Worm (Caenorhabditis elegans) whole organism, L4 larva: ENCODE data around the gene epg-7.

ENCODE experiments used
- F10B5.3 ChIP-seq: sonication (generic microtip); optimal IDR thresholded peaks from 2 replicates; lab custom pipeline; 2016; ENCODE audit warnings: mild to moderate bottlenecking, missing genetic modification characterization, missing compliant biosample characterization
- F44E2.7 ChIP-seq: fragments of 200-800 bp; sonication (Bioruptor generic); IDR thresholded peaks from 2 replicates; pipeline ENCODE4 v2.1.2; 2022; ENCODE audit warnings: missing genetic modification characterization, missing compliant biosample characterization
- T20F7.1 ChIP-seq: fragments of 200-800 bp; sonication (Bioruptor generic); optimal IDR thresholded peaks from 2 replicates; lab custom pipeline; 2018; ENCODE audit warnings: mild to moderate bottlenecking, missing genetic modification characterization, missing compliant biosample characterization
- T26A8.4 ChIP-seq: fragments of 200-800 bp; sonication (Bioruptor generic); IDR thresholded peaks from 2 replicates; pipeline ENCODE4 v1.3.6; 2022; ENCODE audit warnings: missing genetic modification characterization, missing compliant biosample characterization
- Y48G9A.11 ChIP-seq: fragments of 200-800 bp; sonication (Bioruptor generic); IDR thresholded peaks from 2 replicates; pipeline ENCODE4 v1.3.6; 2022; ENCODE audit warnings: missing genetic modification reagents, missing genetic modification characterization, missing compliant biosample characterization
- ZK337.2 ChIP-seq: fragments of 200-800 bp; sonication (Bioruptor generic); IDR thresholded peaks from 2 replicates; pipeline ENCODE4 v1.3.6; 2022; ENCODE audit warnings: missing genetic modification reagents, missing genetic modification characterization, missing compliant biosample characterization
- aha-1 ChIP-seq: fragments of 150-350 bp; peaks from one replicate; lab custom pipeline; 2014; ENCODE audit warnings: missing biosample characterization, missing genetic modification characterization
- aly-2 ChIP-seq: sonication (generic microtip); optimal IDR thresholded peaks from 2 replicates; lab custom pipeline; 2018; ENCODE audit warnings: missing biosample characterization, missing genetic modification characterization
- ama-1 ChIP-seq: fragments of 150-350 bp; optimal IDR thresholded peaks from 2 replicates; lab custom pipeline; 2014; ENCODE audit warnings: inconsistent platforms, mixed read lengths
- attf-4 ChIP-seq: sonication (generic microtip); optimal IDR thresholded peaks from 3 replicates; lab custom pipeline; 2017; ENCODE audit warnings: missing biosample characterization, missing genetic modification characterization
- ceh-28 ChIP-seq: fragments of 150-350 bp; optimal IDR thresholded peaks from 2 replicates; lab custom pipeline; 2014; ENCODE audit warnings: missing biosample characterization, missing genetic modification reagents, missing genetic modification characterization
- ceh-32 ChIP-seq: sonication (generic microtip); optimal IDR thresholded peaks from 2 replicates; lab custom pipeline; 2016; ENCODE audit warnings: mild to moderate bottlenecking, missing genetic modification characterization, missing compliant biosample characterization; ENCODE audit not compliant: poor library complexity
- daf-16 ChIP-seq, 3 experiments: sonication (generic microtip); optimal IDR thresholded peaks; 2 replicates each; lab custom pipeline; 2016 to 2017; ENCODE audit warnings: missing genetic modification characterization in 3 of 3, missing genetic modification reagents in 3 of 3, mild to moderate bottlenecking in 2 of 3, missing compliant biosample characterization in 2 of 3, missing biosample characterization in 1 of 3, moderate library complexity in 1 of 3
- daf-8 ChIP-seq: fragments of 200-800 bp; sonication (Bioruptor generic); IDR thresholded peaks from 2 replicates; pipeline ENCODE4 v1.3.6; 2022; ENCODE audit warnings: missing genetic modification characterization, missing compliant biosample characterization
- dmd-6 ChIP-seq: fragments of 200-800 bp; sonication (Bioruptor generic); IDR thresholded peaks from 2 replicates; pipeline ENCODE4 v1.3.6; 2022; ENCODE audit warnings: missing genetic modification reagents, missing genetic modification characterization, missing compliant biosample characterization
- duxl-1 ChIP-seq: sonication (generic microtip); optimal IDR thresholded peaks from 2 replicates; lab custom pipeline; 2016; ENCODE audit warnings: mild to moderate bottlenecking, missing genetic modification characterization, moderate library complexity, missing compliant biosample characterization; ENCODE audit not compliant: poor library complexity
- dve-1 ChIP-seq: sonication (generic microtip); optimal IDR thresholded peaks from 2 replicates; lab custom pipeline; 2017; ENCODE audit warnings: antibody characterized with exemption, mild to moderate bottlenecking, missing genetic modification characterization, missing compliant biosample characterization; ENCODE audit not compliant: insufficient read depth
- hlh-11 ChIP-seq: fragments of 200-800 bp; sonication (Bioruptor generic); optimal IDR thresholded peaks from 2 replicates; lab custom pipeline; 2018; ENCODE audit warnings: mild to moderate bottlenecking, missing genetic modification characterization, missing compliant biosample characterization
- hlh-30 ChIP-seq: sonication (generic microtip); optimal IDR thresholded peaks from 2 replicates; lab custom pipeline; 2017; ENCODE audit warnings: antibody characterized with exemption, mild to moderate bottlenecking, missing genetic modification characterization, missing compliant biosample characterization; ENCODE audit not compliant: insufficient read depth
- lin-1 ChIP-seq: fragments of 200-800 bp; sonication (Bioruptor generic); IDR thresholded peaks from 2 replicates; pipeline ENCODE4 v1.3.6; 2022; ENCODE audit warnings: missing genetic modification reagents, missing genetic modification characterization, missing compliant biosample characterization
- lin-15B ChIP-seq: fragments of 150-350 bp; sonication (generic microtip); optimal IDR thresholded peaks from 3 replicates; lab custom pipeline; 2014; ENCODE audit warnings: missing biosample characterization, missing genetic modification characterization
- madf-5 ChIP-seq, 2 experiments: fragments of 200-800 bp; sonication (Bioruptor generic); IDR thresholded peaks; 2 replicates each; pipeline ENCODE4 v1.3.6; 2022; ENCODE audit warnings: missing compliant biosample characterization in 2 of 2, missing genetic modification characterization in 2 of 2
- madf-9 ChIP-seq: fragments of 200-800 bp; sonication (Bioruptor generic); conservative IDR thresholded peaks from 2 replicates; pipeline ENCODE4 v1.3.6; 2022; ENCODE audit warnings: missing genetic modification reagents, missing genetic modification characterization, missing compliant biosample characterization
- mdl-1 ChIP-seq, 2 experiments: fragments of 150-350 bp in 1 of 2; sonication (generic microtip) in 1 of 2; optimal IDR thresholded peaks; 2 replicates each; lab custom pipeline; 2014 to 2017; ENCODE audit warnings: missing biosample characterization in 2 of 2, missing genetic modification characterization in 2 of 2
- mep-1 ChIP-seq: fragments of 150-350 bp; sonication (generic microtip); optimal IDR thresholded peaks from 3 replicates; lab custom pipeline; 2014; ENCODE audit warnings: missing biosample characterization, missing genetic modification characterization
- mes-2 ChIP-seq: sonication (generic microtip); optimal IDR thresholded peaks from 2 replicates; lab custom pipeline; 2016; ENCODE audit warnings: missing genotype, mild to moderate bottlenecking, missing genetic modification characterization, missing compliant biosample characterization; ENCODE audit not compliant: poor library complexity, severe bottlenecking
- mxl-3 ChIP-seq: fragments of 200-800 bp; sonication (Bioruptor generic); optimal IDR thresholded peaks from 2 replicates; lab custom pipeline; 2018; ENCODE audit warnings: mild to moderate bottlenecking, missing genetic modification characterization, missing compliant biosample characterization
- nhr-10 ChIP-seq: fragments of 150-350 bp; optimal IDR thresholded peaks from 2 replicates; lab custom pipeline; 2014; ENCODE audit warnings: missing biosample characterization, missing genetic modification characterization
- nhr-102 ChIP-seq: sonication (generic microtip); optimal IDR thresholded peaks from 2 replicates; lab custom pipeline; 2016; ENCODE audit warnings: mild to moderate bottlenecking, missing genetic modification characterization, moderate library complexity, missing compliant biosample characterization
- nhr-111 ChIP-seq: fragments of 200-800 bp; sonication (Bioruptor generic); optimal IDR thresholded peaks from 2 replicates; lab custom pipeline; 2018; ENCODE audit warnings: mild to moderate bottlenecking, missing genetic modification characterization, missing compliant biosample characterization
- nhr-237 ChIP-seq: sonication (generic microtip); optimal IDR thresholded peaks from 2 replicates; lab custom pipeline; 2017; ENCODE audit warnings: missing biosample characterization, missing genetic modification characterization
- nhr-28 ChIP-seq: fragments of 150-350 bp; optimal IDR thresholded peaks from 2 replicates; lab custom pipeline; 2014; ENCODE audit warnings: missing biosample characterization, missing genetic modification characterization
- nhr-41 ChIP-seq: fragments of 200-800 bp; sonication (Bioruptor generic); IDR thresholded peaks from 2 replicates; pipeline ENCODE4 v1.3.6; 2022; ENCODE audit warnings: missing genetic modification reagents, missing genetic modification characterization, missing compliant biosample characterization
- nhr-42 ChIP-seq: fragments of 200-800 bp; sonication (Bioruptor generic); IDR thresholded peaks from 2 replicates; pipeline ENCODE4 v1.3.6; 2022; ENCODE audit warnings: missing genetic modification characterization, missing compliant biosample characterization
- nhr-48 ChIP-seq: sonication (generic microtip); optimal IDR thresholded peaks from 2 replicates; lab custom pipeline; 2016; ENCODE audit warnings: mild to moderate bottlenecking, missing genetic modification characterization, missing compliant biosample characterization
- nhr-77 ChIP-seq: fragments of 150-350 bp; optimal IDR thresholded peaks from 2 replicates; lab custom pipeline; 2014; ENCODE audit warnings: missing biosample characterization, missing genetic modification characterization
- php-3 ChIP-seq: fragments of 200-800 bp; sonication (Bioruptor generic); IDR thresholded peaks from 2 replicates; pipeline ENCODE4 v1.3.6; 2022; ENCODE audit warnings: missing genetic modification reagents, missing genetic modification characterization, missing compliant biosample characterization
- pqm-1 ChIP-seq: sonication (generic microtip); optimal IDR thresholded peaks from 2 replicates; lab custom pipeline; 2017; ENCODE audit warnings: missing biosample characterization, missing genetic modification characterization
- skn-1 ChIP-seq: fragments of 150-350 bp; optimal IDR thresholded peaks from 2 replicates; lab custom pipeline; 2014; ENCODE audit warnings: missing biosample characterization, missing genetic modification characterization
- snpc-1.2 ChIP-seq: fragments of 200-800 bp; sonication (Bioruptor generic); IDR thresholded peaks from 2 replicates; pipeline ENCODE4 v1.3.6; 2022; ENCODE audit warnings: missing genetic modification reagents, missing genetic modification characterization, missing compliant biosample characterization
- spr-3 ChIP-seq: fragments of 200-800 bp; sonication (Bioruptor generic); optimal IDR thresholded peaks from 2 replicates; lab custom pipeline; 2018; ENCODE audit warnings: mild to moderate bottlenecking, missing genetic modification characterization, missing compliant biosample characterization
- tra-1 ChIP-seq: fragments of 200-800 bp; sonication (Bioruptor generic); IDR thresholded peaks from 2 replicates; pipeline ENCODE4 v1.3.6; 2022; ENCODE audit warnings: missing genetic modification reagents, missing genetic modification characterization, missing compliant biosample characterization
- unc-62 ChIP-seq, 3 experiments: fragments of 150-350 bp in 1 of 3; sonication (generic microtip); optimal IDR thresholded peaks in 2 of 3; peaks in 1 of 3; 1 replicate in 1 of 3; 2 replicates in 2 of 3; lab custom pipeline; 2014 to 2017; ENCODE audit warnings: missing biosample characterization in 3 of 3, missing genetic modification characterization in 3 of 3, missing genetic modification reagents in 3 of 3, missing genotype in 1 of 3
- ztf-11 ChIP-seq: fragments of 150-350 bp; optimal IDR thresholded peaks from 2 replicates; lab custom pipeline; 2014; ENCODE audit warnings: missing biosample characterization, missing genetic modification characterization

The epg-7 gene

DNA sequence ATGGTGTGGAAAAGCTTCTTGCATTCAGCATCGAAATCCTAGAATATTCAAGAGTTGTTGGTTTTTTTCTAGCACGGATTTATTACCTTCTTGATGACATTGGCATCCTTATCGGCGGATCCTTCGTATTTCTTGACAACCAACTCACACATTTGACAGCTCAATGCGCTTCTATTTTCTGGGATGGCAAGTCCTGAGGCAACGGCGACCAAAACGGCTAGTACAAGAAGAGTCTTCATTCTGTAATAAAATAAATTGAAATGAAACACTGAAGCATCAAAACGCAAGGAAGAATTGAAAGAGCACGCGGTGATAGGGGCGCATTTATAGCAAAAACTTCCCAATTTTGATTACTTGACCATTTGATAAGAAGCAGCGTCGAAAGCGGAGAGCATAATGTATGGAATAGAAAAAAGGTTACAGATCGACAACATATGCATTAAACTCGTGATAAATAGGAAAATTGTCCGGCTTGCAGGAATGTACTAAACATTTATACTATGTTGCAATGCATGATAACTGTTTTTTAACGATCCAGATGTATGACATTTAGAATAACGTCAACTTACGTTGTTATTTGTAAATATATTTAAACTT, 14.3 kb upstream of the epg-7 start, which contains the start of gene spp-5:
Gene spp-5 (minus strand): TSS at position 240 of the 597 bp plus-strand sequence.
- TF ChIP-seq daf-16 (GFP tag; optimal IDR thresholded peaks at IDR 0.05; lab: Kevin White, UChicago) (no peak), daf-16 (tag; optimal IDR thresholded peaks at IDR 0.05; lab: Kevin White, UChicago) (peak; percentile 95), duxl-1 (tag; lab: Kevin White, UChicago) (no peak), attf-4 (tag; lab: Kevin White, UChicago) (no peak), dve-1 (tag; lab: Kevin White, UChicago) (peak; percentile 76), lin-1 (GFP tag; lab: Robert Waterston, UW) (0 out of 2 replicates have a peak, but pooled peaks have one; percentile 12), nhr-77 (tag; lab: Kevin White, UChicago) (peak; percentile 92), T26A8.4 (GFP tag; lab: Robert Waterston, UW) (0 out of 2 replicates have a peak, but pooled peaks have one; percentile 9), T20F7.1 (GFP tag; lab: Kevin White, UChicago) (peak; percentile 55), hlh-30 (tag; lab: Kevin White, UChicago) (peak; percentile 53), nhr-28 (tag; lab: Kevin White, UChicago) (peak; percentile 77), spr-3 (GFP tag; lab: Kevin White, UChicago) (no peak), mep-1 (tag; lab: Kevin White, UChicago) (peak; percentile 19), nhr-48 (tag; lab: Kevin White, UChicago) (peak; percentile 23), tra-1 (GFP tag; lab: Robert Waterston, UW) (peak; percentile 83), dmd-6 (peak; percentile 90), skn-1 (tag; lab: Kevin White, UChicago) (no peak), nhr-10 (tag; lab: Kevin White, UChicago) (peak; percentile 12), nhr-102 (peak; percentile 39), hlh-11 (peak; percentile 86), aly-2 (tag; lab: Kevin White, UChicago) (no peak), php-3 (GFP tag; lab: Robert Waterston, UW) (peak; percentile 90), nhr-111 (no peak), mxl-3 (GFP tag; lab: Kevin White, UChicago) (peak; percentile 77), mes-2 (tag; lab: Kevin White, UChicago) (peak; percentile 32), ama-1 (lab: Kevin White, UChicago) (peak; percentile 79), F10B5.3 (tag; lab: Kevin White, UChicago) (no peak), pqm-1 (tag; lab: Kevin White, UChicago) (peak; percentile 86), Y48G9A.11 (GFP tag; lab: Robert Waterston, UW) (no peak), aha-1 (peak; percentile 89), unc-62 (GFP tag; optimal IDR thresholded peaks at IDR 0.05 in 1 of 2; lab: Kevin White, UChicago) (peak in 1 of 2 experiments; percentile 62), unc-62 (tag; optimal IDR thresholded peaks at IDR 0.05; lab: Kevin White, UChicago) (no peak), daf-8 (GFP tag; lab: Robert Waterston, UW) (no peak), ztf-11 (tag; lab: Kevin White, UChicago) (no peak), mdl-1 (tag; optimal IDR thresholded peaks at IDR 0.05; lab: Kevin White, UChicago) (peak in 1 of 2 experiments; percentile 67)

DNA sequence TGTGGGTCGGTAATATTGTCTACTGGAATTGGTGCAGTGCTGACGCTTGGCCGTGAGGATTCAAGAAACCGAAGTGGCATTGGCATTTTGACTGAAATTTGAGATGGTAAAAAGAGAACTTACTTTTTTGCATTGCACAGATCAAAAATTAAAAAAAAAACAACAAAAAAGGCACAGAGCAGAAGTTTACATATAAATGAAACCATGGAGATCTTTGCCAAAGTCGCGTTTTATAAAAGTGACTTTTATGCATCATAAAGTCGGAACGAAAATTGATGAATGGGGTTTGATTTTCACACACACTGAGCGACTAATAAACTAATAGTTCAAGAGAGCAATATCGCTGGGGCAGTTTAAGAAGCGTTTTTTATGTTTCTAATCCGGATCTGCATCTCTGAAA, 12.2 kb upstream of the epg-7 start, which contains the start of gene T08A9.13:
Gene T08A9.13 (minus strand): TSS at position 101 of the 400 bp plus-strand sequence.
- TF ChIP-seq nhr-237 (tag; lab: Kevin White, UChicago) = no peak
- no peak for TF ChIP-seq madf-5 (GFP tag; IDR thresholded peaks at IDR 0.05; lab: Robert Waterston, UW)
- TF ChIP-seq php-3 (GFP tag; lab: Robert Waterston, UW) = no peak
- no peak for TF ChIP-seq nhr-42 (GFP tag; lab: Robert Waterston, UW)
- no peak for TF ChIP-seq mxl-3 (GFP tag; lab: Kevin White, UChicago)
- no peak for TF ChIP-seq nhr-28 (tag; lab: Kevin White, UChicago)
- TF ChIP-seq lin-15B (tag; lab: Kevin White, UChicago) = no peak
- no peak for TF ChIP-seq T20F7.1 (GFP tag; lab: Kevin White, UChicago)
- TF ChIP-seq ceh-32 (tag; lab: Kevin White, UChicago) = no peak
- no peak for TF ChIP-seq ceh-28
- no peak for TF ChIP-seq mep-1 (tag; lab: Kevin White, UChicago)
- no peak for TF ChIP-seq ZK337.2 (GFP tag; lab: Robert Waterston, UW)
- no peak for TF ChIP-seq nhr-41 (GFP tag; lab: Robert Waterston, UW)
- no peak for TF ChIP-seq F44E2.7 (GFP tag; lab: Robert Waterston, UW)
- TF ChIP-seq nhr-77 (tag; lab: Kevin White, UChicago) = no peak
- TF ChIP-seq madf-9 = no peak
- TF ChIP-seq snpc-1.2 = no peak
- TF ChIP-seq, all 104 proteins: peak for 0
